Worm (Caenorhabditis elegans): Measurements from ENCODE around the gene F45D3.3.

DNA sequence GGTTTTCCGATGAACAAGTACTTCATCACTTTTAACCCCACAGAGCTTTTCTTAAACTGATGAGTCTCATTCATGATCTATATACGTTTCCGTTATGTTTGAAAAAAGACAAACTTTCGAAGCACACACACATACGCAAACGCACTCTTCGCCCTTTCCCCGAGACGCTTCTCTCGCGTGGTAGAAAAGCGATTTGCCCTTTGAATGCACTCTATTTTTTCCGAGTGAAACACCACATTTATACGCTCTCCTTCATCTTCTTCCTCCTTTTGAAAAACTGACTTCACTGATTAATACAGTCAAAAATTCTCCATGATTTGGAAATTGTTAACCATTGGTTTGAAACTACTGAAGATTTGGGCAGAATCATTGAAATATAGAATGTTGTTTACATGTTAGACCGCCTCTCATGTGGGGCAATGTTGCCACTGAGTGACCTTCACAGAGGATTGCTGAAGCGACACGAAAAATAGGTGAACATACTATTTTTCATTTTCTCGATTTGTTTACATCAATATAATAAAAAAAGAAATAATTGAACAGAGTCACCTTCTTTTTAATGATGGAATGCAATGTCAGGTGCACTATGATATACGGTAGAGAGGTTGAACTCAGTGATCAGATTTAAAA is 13.7 kb downstream of the F45D3.3 start:
- TF ChIP-seq ces-1 (GFP tag; optimal IDR thresholded peaks at IDR 0.05) (no peak), pqm-1 (tag; optimal IDR thresholded peaks at IDR 0.05) (no peak), R02D3.7 (tag; optimal IDR thresholded peaks at IDR 0.05) (no peak), pha-4 (GFP tag; IDR thresholded peaks at IDR 0.05) (no peak), pha-4 (tag; optimal IDR thresholded peaks at IDR 0.05) (no peak), rbr-2 (tag; optimal IDR thresholded peaks at IDR 0.05) (no peak), snpc-4 (tag; optimal IDR thresholded peaks at IDR 0.05) (no peak), lin-39 (tag; optimal IDR thresholded peaks at IDR 0.05) (no peak), dmd-6 (GFP tag; IDR thresholded peaks at IDR 0.05) (no peak)

All from whole organism, L4 larva.